Worm (Caenorhabditis elegans): ENCODE results near the gene ast-1.

ce11 chrII:4167833-4168232 lies 32.7 kb upstream of the ast-1 start:
- TF ChIP-seq hmg-4 (GFP tag; optimal IDR thresholded peaks at IDR 0.05) (no peak), ama-1 (optimal IDR thresholded peaks at IDR 0.05) (no peak), pes-1 (GFP tag; IDR thresholded peaks at IDR 0.05) (no peak), aly-1 (tag; optimal IDR thresholded peaks at IDR 0.05) (no peak), ceh-36 (tag; optimal IDR thresholded peaks at IDR 0.05) (no peak), scrt-1 (GFP tag; IDR thresholded peaks at IDR 0.05) (no peak), B0310.2 (tag; optimal IDR thresholded peaks at IDR 0.05) (no peak), tbx-11 (GFP tag; IDR thresholded peaks at IDR 0.05) (no peak), flt-1 (GFP tag; IDR thresholded peaks at IDR 0.05) (no peak), hmbx-1 (tag; optimal IDR thresholded peaks at IDR 0.05) (no peak), sea-1 (GFP tag; conservative IDR thresholded peaks at IDR 0.05) (no peak), F13C5.2 (tag; optimal IDR thresholded peaks at IDR 0.05) (no peak), hnd-1 (tag; optimal IDR thresholded peaks at IDR 0.05) (no peak), ets-7 (tag; optimal IDR thresholded peaks at IDR 0.05) (no peak)

Measured in whole organism, early embryonic.